Fruit fly (Drosophila melanogaster) whole organism, wandering third instar larva: Measurements from ENCODE around the gene Swip-1.

ENCODE experiments used
- br ChIP-seq: fragments of 200-800 bp; sonication (Bioruptor generic); optimal IDR thresholded peaks from 2 replicates; lab custom pipeline; 2016; ENCODE audit warnings: missing biosample characterization, missing genetic modification characterization
- usp ChIP-seq: fragments of >200 bp; optimal IDR thresholded peaks from 2 replicates; lab custom pipeline; 2017; ENCODE audit warnings: missing biosample characterization, missing genetic modification characterization

DNA sequence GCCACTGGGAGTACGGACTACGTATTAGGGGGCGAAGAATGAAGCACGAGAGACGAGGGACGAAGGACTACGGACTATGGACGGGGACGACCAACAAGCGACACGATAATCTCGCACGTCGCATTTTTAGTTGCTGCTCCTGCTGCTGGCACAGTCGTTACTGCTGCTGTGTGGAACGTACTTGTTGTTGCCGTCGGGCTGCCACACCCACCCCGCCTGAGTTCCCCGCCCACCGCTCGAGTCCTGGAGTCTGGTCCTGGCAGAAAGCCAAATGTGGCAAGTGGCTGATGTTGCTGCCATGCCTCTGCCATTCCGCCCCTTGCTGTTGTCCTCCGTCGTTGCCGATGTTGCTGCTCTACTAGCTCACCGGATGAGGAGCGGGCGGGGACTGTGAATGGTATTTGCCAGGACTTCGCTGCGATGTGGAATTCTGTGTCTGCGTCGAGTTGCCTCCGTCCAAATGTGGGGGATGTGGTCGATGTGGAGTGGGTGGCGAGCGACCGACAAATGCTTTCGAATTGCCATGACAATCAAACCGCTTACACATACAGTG is 25.8 kb upstream of the Swip-1 start:
- TF ChIP-seq br (GFP tag; lab: Kevin White, UChicago) = no peak
- TF ChIP-seq usp (GFP tag; lab: Kevin White, UChicago) = no peak
